Fruit fly (Drosophila melanogaster): ENCODE results near the gene Mob2.
A peak's percentile ranks its signal among the peaks of the same experiment; 100 is the strongest.

Mob2 gene

DNA sequence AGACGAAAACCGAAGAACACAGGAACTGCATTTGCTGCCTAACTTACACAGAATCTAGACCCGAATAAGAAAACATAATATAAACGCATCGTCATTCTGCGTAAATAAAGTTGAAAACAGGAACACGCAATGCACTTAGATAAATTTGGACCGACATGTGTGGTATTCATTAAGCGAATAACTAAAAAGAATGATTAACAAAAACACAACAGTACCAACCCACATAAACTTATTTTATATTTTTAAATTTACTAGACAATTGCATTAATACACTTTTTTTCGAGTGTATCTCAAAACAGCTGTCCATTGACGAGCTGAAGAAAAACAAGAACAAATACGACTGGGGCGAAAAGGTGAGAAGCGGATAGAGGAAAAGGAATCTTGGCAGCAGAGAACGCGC is 7.7 kb downstream of the Mob2 start (continued):
- TF ChIP-seq Vsx1 (GFP tag; optimal IDR thresholded peaks at IDR 0.05), result peak; percentile 59
- peak; percentile 12 for TF ChIP-seq CG9797 (GFP tag; optimal IDR thresholded peaks at IDR 0.05)
- TF ChIP-seq CG17612 (GFP tag; IDR thresholded peaks at IDR 0.05), result 0 out of 2 replicates have a peak, but pooled peaks have one; percentile 7
- TF ChIP-seq CG11696 (GFP tag; IDR thresholded peaks at IDR 0.05), result peak; percentile 67
- TF ChIP-seq Hr39 (optimal IDR thresholded peaks at IDR 0.05), result no peak
- TF ChIP-seq H15 (GFP tag; IDR thresholded peaks at IDR 0.05), result peak; percentile 79
- TF ChIP-seq schlank (tag; optimal IDR thresholded peaks at IDR 0.05), result no peak
- TF ChIP-seq Opbp (GFP tag; IDR thresholded peaks at IDR 0.05; ENCODE audit: partially characterized antibody), result no peak
- peak; percentile 78 for TF ChIP-seq CG8359 (GFP tag; optimal IDR thresholded peaks at IDR 0.05; ENCODE audit: borderline replicate concordance)
- TF ChIP-seq wek (GFP tag; optimal IDR thresholded peaks at IDR 0.05), result peak; percentile 38
- no peak for TF ChIP-seq sr (GFP tag; IDR thresholded peaks at IDR 0.05)
- peak; percentile 48 for TF ChIP-seq CG13123 (GFP tag; optimal IDR thresholded peaks at IDR 0.05)
- peak; percentile 45 for TF ChIP-seq CG11398 (GFP tag; optimal IDR thresholded peaks at IDR 0.05)
- TF ChIP-seq Scr (GFP tag; IDR thresholded peaks at IDR 0.05; ENCODE audit: partially characterized antibody), result no peak
- TF ChIP-seq cwo (GFP tag; optimal IDR thresholded peaks at IDR 0.05), result peak; percentile 1
- peak; percentile 79 for TF ChIP-seq onecut (GFP tag; IDR thresholded peaks at IDR 0.05)
- TF ChIP-seq Side (GFP tag; optimal IDR thresholded peaks at IDR 0.05), result peak; percentile 76
- TF ChIP-seq ssp (GFP tag; IDR thresholded peaks at IDR 0.05), result peak; percentile 62
- TF ChIP-seq CG15601 (tag; optimal IDR thresholded peaks at IDR 0.05), result peak; percentile 91
- TF ChIP-seq vnd (GFP tag; IDR thresholded peaks at IDR 0.05; ENCODE audit: partially characterized antibody), result no peak
- peak; percentile 80 for TF ChIP-seq CG7556 (GFP tag; optimal IDR thresholded peaks at IDR 0.05)
- TF ChIP-seq gt (GFP tag; IDR thresholded peaks at IDR 0.05), result no peak
- TF ChIP-seq repo (GFP tag; optimal IDR thresholded peaks at IDR 0.05), result peak; percentile 65
- TF ChIP-seq HLH54F (GFP tag; optimal IDR thresholded peaks at IDR 0.05), result peak; percentile 51
- TF ChIP-seq CG9727 (GFP tag; optimal IDR thresholded peaks at IDR 0.05), result peak; percentile 95
- TF ChIP-seq Six4 (GFP tag; optimal IDR thresholded peaks at IDR 0.05), result peak; percentile 83
- peak; percentile 80 for TF ChIP-seq CG18764 (GFP tag; optimal IDR thresholded peaks at IDR 0.05)
- TF ChIP-seq ftz-f1 (GFP tag; optimal IDR thresholded peaks at IDR 0.05), result no peak
- TF ChIP-seq CG4282 (GFP tag; optimal IDR thresholded peaks at IDR 0.05), result no peak
- TF ChIP-seq CG12155 (GFP tag; optimal IDR thresholded peaks at IDR 0.05), result peak; percentile 75
- peak; percentile 76 for TF ChIP-seq CG17385 (GFP tag; optimal IDR thresholded peaks at IDR 0.05)
- TF ChIP-seq CG11695 (GFP tag; IDR thresholded peaks at IDR 0.05), result peak; percentile 81
- TF ChIP-seq CG15514 (GFP tag; optimal IDR thresholded peaks at IDR 0.05), result peak; percentile 33
- TF ChIP-seq Hr78 (GFP tag; optimal IDR thresholded peaks at IDR 0.05), result peak in 1 of 2 experiments; percentile 60
- TF ChIP-seq slou (GFP tag; optimal IDR thresholded peaks at IDR 0.05), result peak; percentile 27
- peak; percentile 96 for TF ChIP-seq CG2712 (tag; optimal IDR thresholded peaks at IDR 0.05)
- TF ChIP-seq Max (GFP tag; optimal IDR thresholded peaks at IDR 0.05), result peak; percentile 84
- no peak for TF ChIP-seq Dip3 (GFP tag; optimal IDR thresholded peaks at IDR 0.05)
- TF ChIP-seq ranshi (GFP tag; IDR thresholded peaks at IDR 0.05), result peak; percentile 79
- TF ChIP-seq vvl (GFP tag; IDR thresholded peaks at IDR 0.05), result peak; percentile 96
- TF ChIP-seq CG2889 (GFP tag; IDR thresholded peaks at IDR 0.05), result 0 out of 3 replicates have a peak, but pooled peaks have one; percentile 21
- peak; percentile 82; the same call in 1 of the 2 replicates for TF ChIP-seq chm (GFP tag; IDR thresholded peaks at IDR 0.05)
- no peak for TF ChIP-seq crol (GFP tag; IDR thresholded peaks at IDR 0.05)
- peak; percentile 62 to 67 for TF ChIP-seq Hr51 (GFP tag; optimal IDR thresholded peaks at IDR 0.05)
- no peak for TF ChIP-seq emc (GFP tag; optimal IDR thresholded peaks at IDR 0.05)
- TF ChIP-seq CG5953 (GFP tag; IDR thresholded peaks at IDR 0.05), result no peak
- no peak for TF ChIP-seq B-H2 (GFP tag; optimal IDR thresholded peaks at IDR 0.05)
- TF ChIP-seq ERR (GFP tag; optimal IDR thresholded peaks at IDR 0.05), result no peak
- no peak for TF ChIP-seq toy (GFP tag; IDR thresholded peaks at IDR 0.05)
- TF ChIP-seq Xrp1 (GFP tag; IDR thresholded peaks at IDR 0.05), result peak; percentile 97
- peak; percentile 55 for TF ChIP-seq CG2116 (GFP tag; optimal IDR thresholded peaks at IDR 0.05)

Data from whole organism, embryonic.